Fruit fly (Drosophila melanogaster): Measurements from ENCODE around the gene Rdl.
A peak's percentile ranks its signal among the peaks of the same experiment; 100 is the strongest.

Gene Rdl

DNA sequence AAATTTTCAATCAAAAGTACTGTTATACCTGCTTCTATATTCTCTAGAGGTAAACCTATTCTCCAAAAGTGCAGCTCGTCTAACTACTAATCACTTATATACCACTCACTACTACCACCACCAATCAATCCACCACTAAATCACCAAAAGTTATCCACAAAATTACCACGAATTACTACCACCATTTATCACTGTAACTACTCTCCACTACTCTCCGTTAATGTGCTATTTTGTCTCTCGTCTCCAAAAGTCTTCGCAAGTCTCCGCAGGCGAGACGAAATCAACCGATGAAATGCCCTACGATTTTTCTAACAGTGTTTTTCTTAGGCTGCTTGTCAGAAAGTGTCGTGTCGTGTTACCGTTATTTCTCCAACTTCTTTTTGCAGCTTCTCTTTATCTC is 40.0 kb downstream of the Rdl start:
- TF ChIP-seq kay (GFP tag; ENCODE audit: borderline replicate concordance): no peak
- TF ChIP-seq cic (GFP tag; optimal IDR thresholded peaks at IDR 0.05): no peak
- TF ChIP-seq ovo (GFP tag; optimal IDR thresholded peaks at IDR 0.05): peak; percentile 30
- no peak for TF ChIP-seq tj (GFP tag; optimal IDR thresholded peaks at IDR 0.05)

DNA sequence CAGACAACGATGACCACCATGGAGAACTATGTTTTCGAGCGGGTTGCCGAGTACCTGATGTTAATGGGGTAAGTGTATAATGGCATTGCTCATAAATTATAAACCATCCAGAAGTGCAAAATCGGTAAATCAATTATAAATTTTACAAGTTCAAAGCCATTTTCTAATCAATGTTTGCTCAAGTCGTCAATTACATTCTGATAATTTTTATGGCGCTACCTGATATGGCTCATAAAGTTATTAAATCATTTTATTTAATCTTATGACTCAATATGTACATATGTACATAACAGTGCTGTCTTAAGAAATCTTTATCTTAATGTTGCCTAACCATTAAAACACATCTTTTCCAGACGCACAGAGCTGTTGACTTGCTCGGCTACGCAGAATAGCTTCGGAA is 42.4 kb downstream of the Rdl start:
- TF ChIP-seq CG1620 (GFP tag; optimal IDR thresholded peaks at IDR 0.05) (no peak), pad (GFP tag; optimal IDR thresholded peaks at IDR 0.05) (no peak), toe (GFP tag; optimal IDR thresholded peaks at IDR 0.05) (no peak), cic (GFP tag; optimal IDR thresholded peaks at IDR 0.05) (no peak), Clk (GFP tag; optimal IDR thresholded peaks at IDR 0.05) (no peak), tj (GFP tag; optimal IDR thresholded peaks at IDR 0.05) (no peak), CG11617 (GFP tag; optimal IDR thresholded peaks at IDR 0.05) (no peak), CG14711 (tag; optimal IDR thresholded peaks at IDR 0.05) (no peak)

DNA sequence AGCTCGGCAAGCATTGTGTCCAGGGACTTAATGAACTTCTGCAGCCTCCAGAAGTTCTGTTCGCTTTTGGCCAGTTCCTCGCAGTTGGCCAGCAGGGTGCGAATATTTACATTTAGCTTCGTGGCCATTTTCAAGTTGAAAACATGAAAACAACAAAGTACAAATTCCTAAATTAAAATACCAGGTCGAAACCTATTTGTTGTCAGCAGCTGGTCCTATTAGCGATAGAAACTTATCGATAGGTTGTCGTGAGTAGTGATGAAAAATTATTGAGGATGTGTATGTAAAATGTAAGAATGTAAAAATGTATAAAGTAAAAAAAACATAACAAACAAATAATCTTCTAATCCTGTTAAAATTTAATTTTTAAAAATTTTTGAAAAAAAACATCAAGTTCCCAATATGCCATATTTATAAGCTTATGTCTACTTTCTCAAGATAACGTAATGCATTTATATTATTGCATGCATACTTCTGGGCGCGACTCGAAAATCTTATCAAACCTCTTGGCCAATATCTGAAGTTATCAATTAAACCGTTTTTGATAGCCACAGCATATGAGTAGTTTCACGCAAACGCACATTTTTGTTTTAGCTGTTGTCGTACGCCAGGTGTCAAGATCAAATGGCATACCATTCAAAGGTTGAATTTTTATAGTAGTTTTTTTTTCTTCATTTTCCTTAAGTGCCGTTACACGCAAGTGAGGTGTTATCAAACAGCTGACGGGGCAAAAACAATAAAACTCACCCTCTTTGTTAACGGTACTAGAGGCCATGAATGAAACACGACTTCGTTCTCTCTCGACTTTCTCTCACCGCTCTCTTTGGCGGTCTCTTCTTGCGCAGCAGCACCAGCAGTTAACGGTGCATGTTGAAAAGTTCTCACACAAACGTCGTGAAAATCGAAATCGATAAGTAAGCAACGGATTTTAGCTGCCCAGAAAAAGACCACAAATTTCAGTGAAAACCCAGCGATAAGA is 44.7 kb downstream of the Rdl start, which contains the start of the genes Use1 and nwk:
Gene Use1, minus strand, starts transcription at position 206 of the 979 bp plus-strand sequence.
Gene nwk, plus strand, starts transcription at position 885 of the 979 bp plus-strand sequence.
- TF ChIP-seq ovo (GFP tag; optimal IDR thresholded peaks at IDR 0.05): peak; percentile 64
- TF ChIP-seq Mnt (GFP tag; optimal IDR thresholded peaks at IDR 0.05): peak; percentile 12
- peak; percentile 3 for TF ChIP-seq CG11617 (GFP tag; optimal IDR thresholded peaks at IDR 0.05)
- TF ChIP-seq kay (GFP tag; ENCODE audit: borderline replicate concordance): no peak
- TF ChIP-seq CG5204 (GFP tag; optimal IDR thresholded peaks at IDR 0.05): no peak
- no peak for TF ChIP-seq CG12768 (GFP tag; optimal IDR thresholded peaks at IDR 0.05)
- no peak for TF ChIP-seq CG14711 (tag; optimal IDR thresholded peaks at IDR 0.05)
- no peak for TF ChIP-seq CG1620 (GFP tag; optimal IDR thresholded peaks at IDR 0.05)
- TF ChIP-seq Clk (GFP tag; optimal IDR thresholded peaks at IDR 0.05): no peak
- no peak for TF ChIP-seq pad (GFP tag; optimal IDR thresholded peaks at IDR 0.05)
- no peak for TF ChIP-seq Crg-1 (GFP tag; optimal IDR thresholded peaks at IDR 0.05)
- no peak for TF ChIP-seq toe (GFP tag; optimal IDR thresholded peaks at IDR 0.05)
- TF ChIP-seq cic (GFP tag; optimal IDR thresholded peaks at IDR 0.05): peak; percentile 23
- no peak for TF ChIP-seq CG7101 (tag; optimal IDR thresholded peaks at IDR 0.05)
- TF ChIP-seq cnc (optimal IDR thresholded peaks at IDR 0.05): no peak
- TF ChIP-seq Hr96 (GFP tag; optimal IDR thresholded peaks at IDR 0.05): no peak
- TF ChIP-seq CG33017 (tag; optimal IDR thresholded peaks at IDR 0.05): no peak
- peak; percentile 20 for TF ChIP-seq bab1 (GFP tag; optimal IDR thresholded peaks at IDR 0.05)
- peak; percentile 54 for TF ChIP-seq tj (GFP tag; optimal IDR thresholded peaks at IDR 0.05)

- no peak for TF ChIP-seq Mnt (GFP tag; optimal IDR thresholded peaks at IDR 0.05)
- TF ChIP-seq bab1 (GFP tag; optimal IDR thresholded peaks at IDR 0.05): no peak
- no peak for TF ChIP-seq CG33017 (tag; optimal IDR thresholded peaks at IDR 0.05)
- no peak for TF ChIP-seq CG5204 (GFP tag; optimal IDR thresholded peaks at IDR 0.05)
- TF ChIP-seq kay (GFP tag; ENCODE audit: borderline replicate concordance): peak; percentile 83
- TF ChIP-seq toe (GFP tag; optimal IDR thresholded peaks at IDR 0.05): no peak
- no peak for TF ChIP-seq CG14711 (tag; optimal IDR thresholded peaks at IDR 0.05)
- TF ChIP-seq pad (GFP tag; optimal IDR thresholded peaks at IDR 0.05): no peak
These were observed 46.2 kb downstream of the Rdl start for dm6 chr3L:9135792-9136191.

DNA sequence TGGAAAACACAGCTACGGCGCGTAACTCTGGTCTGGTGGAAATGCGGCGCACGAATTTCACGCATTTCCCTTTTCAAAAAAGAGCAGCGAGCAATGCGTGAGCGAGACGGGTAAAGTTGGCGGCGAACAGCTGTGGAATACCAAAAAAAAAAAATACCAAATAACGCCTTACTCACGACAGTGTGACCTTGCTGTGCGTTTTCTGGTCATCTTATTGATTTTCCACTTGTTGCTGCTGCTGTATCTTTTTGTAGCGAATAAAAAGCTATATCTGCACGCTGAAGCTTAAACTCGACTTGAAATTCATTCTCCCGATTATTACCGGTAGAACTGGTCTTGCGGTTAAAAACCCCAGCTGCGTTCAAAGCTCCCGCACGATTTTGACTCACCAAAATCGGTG is 47.6 kb downstream of the Rdl start, which contains the start of the genes bol and Dhpr:
Gene bol, minus strand, starts transcription at position 57 of the 400 bp plus-strand sequence.
Gene Dhpr, plus strand, starts transcription at position 212 of the 400 bp plus-strand sequence.
- no peak for TF ChIP-seq CG33017 (tag; optimal IDR thresholded peaks at IDR 0.05)
- no peak for TF ChIP-seq CG12768 (GFP tag; optimal IDR thresholded peaks at IDR 0.05)
- TF ChIP-seq pad (GFP tag; optimal IDR thresholded peaks at IDR 0.05): peak; percentile 45
- no peak for TF ChIP-seq CG7101 (tag; optimal IDR thresholded peaks at IDR 0.05)
- peak; percentile 34 for TF ChIP-seq Mnt (GFP tag; optimal IDR thresholded peaks at IDR 0.05)
- peak; percentile 21 for TF ChIP-seq cic (GFP tag; optimal IDR thresholded peaks at IDR 0.05)
- peak; percentile 31 for TF ChIP-seq ovo (GFP tag; optimal IDR thresholded peaks at IDR 0.05)
- TF ChIP-seq bab1 (GFP tag; optimal IDR thresholded peaks at IDR 0.05): peak; percentile 39
- TF ChIP-seq CG14711 (tag; optimal IDR thresholded peaks at IDR 0.05): peak; percentile 7

dm6 chr3L:9129583-9130146 is 52.3 kb downstream of the Rdl start:
- no peak for TF ChIP-seq CG1620 (GFP tag; optimal IDR thresholded peaks at IDR 0.05)
- TF ChIP-seq pad (GFP tag; optimal IDR thresholded peaks at IDR 0.05): peak; percentile 3

All from whole organism, adult.